Fruit fly (Drosophila melanogaster) whole organism, wandering third instar larva: ENCODE measurements around the gene TBC1D5.

Experiments
- h ChIP-seq: fragments of 200-800 bp; sonication (Bioruptor generic); optimal IDR thresholded peaks from 3 replicates; lab custom pipeline; 2016; ENCODE audit warnings: missing biosample characterization, mild to moderate bottlenecking, missing genetic modification characterization
- psq ChIP-seq: fragments of 200-800 bp; sonication (Bioruptor generic); optimal IDR thresholded peaks from 3 replicates; lab custom pipeline; 2017; ENCODE audit warnings: missing biosample characterization, mild to moderate bottlenecking, missing genetic modification characterization, moderate library complexity

- TF ChIP-seq h (no peak), psq (GFP tag; lab: Kevin White, UChicago) (no peak)
Measured at dm6 chr3R:13319873-13320272, 48.1 kb upstream of the TBC1D5 start.
